Worm (Caenorhabditis elegans) whole organism, late embryonic: Measurements from ENCODE around the gene K07D4.6.

Experiments used
- K02D7.2 ChIP-seq: sonication (generic microtip); optimal IDR thresholded peaks from 2 replicates; lab custom pipeline; 2017; ENCODE audit warnings: mild to moderate bottlenecking, missing genetic modification characterization, missing compliant biosample characterization
- K09A11.1 ChIP-seq: sonication (generic microtip); optimal IDR thresholded peaks from 2 replicates; lab custom pipeline; 2017; ENCODE audit warnings: antibody characterized with exemption, mild to moderate bottlenecking, missing genetic modification characterization, missing compliant biosample characterization; ENCODE audit not compliant: insufficient read depth
- ama-1 ChIP-seq: fragments of 150-350 bp; optimal IDR thresholded peaks from 2 replicates; lab custom pipeline; 2014
- dve-1 ChIP-seq: sonication (generic microtip); optimal IDR thresholded peaks from 2 replicates; lab custom pipeline; 2017; ENCODE audit warnings: antibody characterized with exemption, mild to moderate bottlenecking, missing genetic modification characterization, missing compliant biosample characterization
- nfya-1 ChIP-seq: sonication (generic microtip); optimal IDR thresholded peaks from 2 replicates; lab custom pipeline; 2017; ENCODE audit warnings: missing genetic modification characterization, mild to moderate bottlenecking, missing compliant biosample characterization, antibody characterized with exemption, moderate library complexity
- ztf-16 ChIP-seq: sonication (generic microtip); optimal IDR thresholded peaks from 2 replicates; lab custom pipeline; 2017; ENCODE audit warnings: missing genetic modification characterization, missing compliant biosample characterization

ce11 chrII:3968070-3968469, 50.4 kb downstream of the K07D4.6 start:
- TF ChIP-seq ama-1 (lab: Kevin White, UChicago) (no peak), K02D7.2 (tag; lab: Kevin White, UChicago) (no peak), K09A11.1 (tag; lab: Kevin White, UChicago) (no peak), ztf-16 (tag; lab: Kevin White, UChicago) (no peak), dve-1 (tag; lab: Kevin White, UChicago) (no peak), nfya-1 (tag; lab: Kevin White, UChicago) (no peak)
